Fruit fly (Drosophila melanogaster) whole organism: Measurements from ENCODE around the gene Osi13.

Experiments used
- CG8478 ChIP-seq: fragments of >200 bp; optimal IDR thresholded peaks from 2 replicates; lab custom pipeline; 2018; ENCODE audit warnings: inconsistent platforms
- Dll ChIP-seq: fragments of >200 bp; optimal IDR thresholded peaks from 2 replicates; lab custom pipeline; 2017
- EcR ChIP-seq, 2 experiments: fragments of >200 bp; optimal IDR thresholded peaks; 2 replicates each; lab custom pipeline; 2017; ENCODE audit warnings: missing biosample characterization in 2 of 2, missing genetic modification characterization in 2 of 2, missing genetic modification reagents in 2 of 2
- psq ChIP-seq: fragments of >200 bp; optimal IDR thresholded peaks from 2 replicates; lab custom pipeline; 2017
- usp ChIP-seq: fragments of >200 bp; optimal IDR thresholded peaks from 2 replicates; lab custom pipeline; 2017; ENCODE audit warnings: missing biosample characterization, missing genetic modification characterization, mixed read lengths

DNA sequence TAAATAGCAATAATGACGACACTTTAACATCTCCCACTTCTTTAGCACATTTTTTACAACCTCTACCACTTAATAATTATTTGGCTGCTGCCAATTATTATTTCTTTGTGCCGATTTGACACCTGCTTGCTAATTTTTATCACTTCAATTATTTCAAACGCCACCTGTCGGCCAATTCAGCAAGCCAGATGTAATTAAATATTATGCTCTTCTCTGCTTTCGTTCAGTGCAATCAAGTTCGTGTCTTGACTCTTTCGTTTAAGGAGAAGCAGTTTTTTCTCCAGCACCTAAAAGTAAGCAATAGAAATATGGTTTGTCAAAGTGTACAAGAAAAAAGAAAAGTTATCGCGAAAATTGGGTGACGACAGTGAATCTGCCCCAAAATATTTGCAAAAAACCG is 37.1 kb upstream of the Osi13 start:
- TF ChIP-seq EcR (GFP tag; optimal IDR thresholded peaks at IDR 0.05; lab: Kevin White, UChicago) (no peak), CG8478 (no peak), usp (GFP tag; lab: Kevin White, UChicago) (no peak), psq (lab: Kevin White, UChicago) (no peak), Dll (lab: Kevin White, UChicago) (no peak)
